Worm (Caenorhabditis elegans) whole organism, L1 larva: ENCODE measurements around the gene F11A5.13.

Source experiments
- dpl-1 ChIP-seq, 3 experiments: fragments of 150-350 bp in 2 of 3; sonication (generic microtip) in 1 of 3; optimal IDR thresholded peaks; 2 replicates each; lab custom pipeline; 2014 to 2017; ENCODE audit warnings: missing biosample characterization in 3 of 3, missing genetic modification characterization in 3 of 3, missing genetic modification reagents in 3 of 3
- egl-27 ChIP-seq, 2 experiments: fragments of 150-350 bp in 1 of 2; sonication (generic microtip); optimal IDR thresholded peaks; 3 replicates each; lab custom pipeline; 2017 to 2018; ENCODE audit warnings: missing biosample characterization in 2 of 2, missing genetic modification characterization in 2 of 2, missing genetic modification reagents in 2 of 2
- elt-3 ChIP-seq, 6 experiments: fragments of 150-350 bp in 1 of 6; sonication (generic microtip); optimal IDR thresholded peaks; 2 replicates each; lab custom pipeline; 2017 to 2018; ENCODE audit warnings: missing biosample characterization in 6 of 6, missing genetic modification characterization in 6 of 6, inconsistent platforms in 1 of 6
- fkh-10 ChIP-seq: sonication (generic microtip); optimal IDR thresholded peaks from 2 replicates; lab custom pipeline; 2017; ENCODE audit warnings: missing biosample characterization, missing genetic modification reagents, missing genetic modification characterization
- fos-1 ChIP-seq: fragments of 150-350 bp; optimal IDR thresholded peaks from 2 replicates; lab custom pipeline; 2014; ENCODE audit warnings: missing biosample characterization, missing genetic modification characterization
- grh-1 ChIP-seq: fragments of 200-800 bp; sonication (Bioruptor generic); IDR thresholded peaks from 2 replicates; pipeline ENCODE4 v1.3.6; 2022; ENCODE audit warnings: missing genetic modification reagents, missing genetic modification characterization, missing compliant biosample characterization
- lsy-2 ChIP-seq, 2 experiments: fragments of 150-350 bp; optimal IDR thresholded peaks; 2 replicates each; lab custom pipeline; 2014; ENCODE audit warnings: missing biosample characterization in 2 of 2, missing genetic modification characterization in 2 of 2
- nhr-11 ChIP-seq: fragments of 150-350 bp; optimal IDR thresholded peaks from 2 replicates; lab custom pipeline; 2014; ENCODE audit warnings: missing biosample characterization, missing genetic modification characterization
- nhr-237 ChIP-seq: fragments of 150-350 bp; optimal IDR thresholded peaks from 2 replicates; lab custom pipeline; 2014; ENCODE audit warnings: missing biosample characterization, missing genetic modification characterization
- nhr-76 ChIP-seq: sonication (generic microtip); optimal IDR thresholded peaks from 2 replicates; lab custom pipeline; 2017; ENCODE audit warnings: missing biosample characterization, missing genetic modification characterization
- nhr-77 ChIP-seq: fragments of 150-350 bp; optimal IDR thresholded peaks from 2 replicates; lab custom pipeline; 2014; ENCODE audit warnings: missing biosample characterization, missing genetic modification characterization
- snpc-4 ChIP-seq: fragments of 150-350 bp; optimal IDR thresholded peaks from 2 replicates; lab custom pipeline; 2014; ENCODE audit warnings: missing biosample characterization, missing genetic modification characterization

DNA sequence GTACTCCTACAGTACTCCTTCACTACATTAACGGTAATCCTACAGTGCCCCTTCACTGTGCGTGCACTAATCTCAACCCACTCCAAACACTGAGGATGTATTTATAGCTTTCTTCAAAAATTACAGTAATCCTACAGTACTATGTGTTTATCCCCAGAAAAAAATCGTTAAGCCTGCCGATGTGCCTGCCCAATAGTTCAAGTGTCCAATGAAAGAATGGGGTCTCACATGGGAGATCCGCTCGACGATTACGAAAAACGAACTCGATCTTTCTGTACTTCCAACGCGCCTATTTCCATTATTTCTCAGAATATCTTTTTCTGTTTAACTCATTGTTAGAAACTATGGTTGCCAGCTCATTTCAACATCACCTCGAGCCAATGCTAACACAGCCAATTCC lies 31.7 kb upstream of the F11A5.13 start, which contains the start of gene nhr-218:
- TF ChIP-seq nhr-76 (tag; lab: Kevin White, UChicago) (no peak), grh-1 (no peak), elt-3 (tag; optimal IDR thresholded peaks at IDR 0.05; lab: Kevin White, UChicago) (no peak), nhr-11 (no peak), nhr-77 (tag; lab: Kevin White, UChicago) (no peak), lsy-2 (tag; optimal IDR thresholded peaks at IDR 0.05; lab: Kevin White, UChicago) (no peak), nhr-237 (no peak), egl-27 (tag; optimal IDR thresholded peaks at IDR 0.05; lab: Kevin White, UChicago) (no peak), fos-1 (tag; lab: Kevin White, UChicago) (no peak), fkh-10 (GFP tag; lab: Kevin White, UChicago) (no peak), dpl-1 (GFP tag; optimal IDR thresholded peaks at IDR 0.05; lab: Kevin White, UChicago) (no peak), snpc-4 (tag; lab: Kevin White, UChicago) (no peak)
